Fruit fly (Drosophila melanogaster): Measurements from ENCODE around the gene CG33725.
A peak's percentile ranks its signal among the peaks of the same experiment; 100 is the strongest.

CG33725 gene

dm6 chr3L:12444040-12444439 is 38.4 kb upstream of the CG33725 start (continued):
- TF ChIP-seq CG12104 (GFP tag; optimal IDR thresholded peaks at IDR 0.05), result peak; percentile 17
- peak; percentile 19 for TF ChIP-seq sens (GFP tag)
- no peak for TF ChIP-seq crol (GFP tag; IDR thresholded peaks at IDR 0.05)
- TF ChIP-seq pita (GFP tag; optimal IDR thresholded peaks at IDR 0.05), result no peak
- peak; percentile 67 for TF ChIP-seq CG15696 (tag; optimal IDR thresholded peaks at IDR 0.05)
- peak; percentile 62 for TF ChIP-seq CG18262 (tag; optimal IDR thresholded peaks at IDR 0.05)
- TF ChIP-seq CG15479 (GFP tag; optimal IDR thresholded peaks at IDR 0.05), result peak; percentile 13
- TF ChIP-seq grau (tag; optimal IDR thresholded peaks at IDR 0.05), result peak; percentile 7
- TF ChIP-seq CG18619 (GFP tag; optimal IDR thresholded peaks at IDR 0.05), result no peak
- TF ChIP-seq CG8290 (GFP tag; optimal IDR thresholded peaks at IDR 0.05), result no peak
- TF ChIP-seq CG8290 (tag; optimal IDR thresholded peaks at IDR 0.05), result no peak
- peak; percentile 68 for TF ChIP-seq zf30C (GFP tag; optimal IDR thresholded peaks at IDR 0.05)
- no peak for TF ChIP-seq CG30431 (GFP tag; optimal IDR thresholded peaks at IDR 0.05)
- peak; percentile 33 for TF ChIP-seq CG17829 (tag; optimal IDR thresholded peaks at IDR 0.05)
- peak in 1 of 2 experiments; percentile 22 for TF ChIP-seq bsh (GFP tag; optimal IDR thresholded peaks at IDR 0.05)
- peak; percentile 22; the same call in 1 of the 3 replicates for TF ChIP-seq row (GFP tag; IDR thresholded peaks at IDR 0.05)
- peak; percentile 69 for TF ChIP-seq CG2712 (tag; optimal IDR thresholded peaks at IDR 0.05)
- TF ChIP-seq lola (GFP tag; optimal IDR thresholded peaks at IDR 0.05), result peak in 1 of 3 experiments; percentile 66
- no peak for TF ChIP-seq CG9876 (GFP tag; optimal IDR thresholded peaks at IDR 0.05)
- no peak for TF ChIP-seq Mad (GFP tag; optimal IDR thresholded peaks at IDR 0.05)
- no peak for TF ChIP-seq HHEX (GFP tag; optimal IDR thresholded peaks at IDR 0.05)
- peak; percentile 39; the same call in 1 of the 2 replicates for TF ChIP-seq Xrp1 (GFP tag; IDR thresholded peaks at IDR 0.05)
- no peak for TF ChIP-seq Ptx1 (GFP tag; IDR thresholded peaks at IDR 0.05)
- no peak for TF ChIP-seq D (optimal IDR thresholded peaks at IDR 0.05)
- TF ChIP-seq D (GFP tag; optimal IDR thresholded peaks at IDR 0.05), result peak; percentile 72
- TF ChIP-seq CG10979 (tag; optimal IDR thresholded peaks at IDR 0.05), result peak; percentile 83
- no peak for TF ChIP-seq prd (optimal IDR thresholded peaks at IDR 0.05)
- 0 out of 3 replicates have a peak, but pooled peaks have one; percentile 13 for TF ChIP-seq prd (GFP tag; IDR thresholded peaks at IDR 0.05)
- TF ChIP-seq CG10209 (GFP tag; optimal IDR thresholded peaks at IDR 0.05), result peak; percentile 6
- TF ChIP-seq CG15269 (tag; optimal IDR thresholded peaks at IDR 0.05), result no peak
- TF ChIP-seq NFAT (GFP tag; IDR thresholded peaks at IDR 0.05), result no peak
- no peak for TF ChIP-seq bab2 (GFP tag; optimal IDR thresholded peaks at IDR 0.05)
- TF ChIP-seq gem (tag; optimal IDR thresholded peaks at IDR 0.05), result peak; percentile 37
- TF ChIP-seq cato (GFP tag; optimal IDR thresholded peaks at IDR 0.05; ENCODE audit: borderline replicate concordance), result no peak
- no peak for TF ChIP-seq CG17912 (GFP tag; optimal IDR thresholded peaks at IDR 0.05)
- TF ChIP-seq zen (tag; optimal IDR thresholded peaks at IDR 0.05), result peak; percentile 46
- TF ChIP-seq pros (GFP tag; optimal IDR thresholded peaks at IDR 0.05), result no peak
- no peak for TF ChIP-seq Aef1 (GFP tag; IDR thresholded peaks at IDR 0.05)
- TF ChIP-seq ara (GFP tag; IDR thresholded peaks at IDR 0.05), result 0 out of 2 replicates have a peak, but pooled peaks have one; percentile 35
- TF ChIP-seq CG14014 (GFP tag; IDR thresholded peaks at IDR 0.05), result no peak
- no peak for TF ChIP-seq CG1792 (GFP tag; optimal IDR thresholded peaks at IDR 0.05)
- no peak for TF ChIP-seq tna (GFP tag; IDR thresholded peaks at IDR 0.05; ENCODE audit: partially characterized antibody)
- no peak for TF ChIP-seq GATAe (GFP tag; conservative IDR thresholded peaks at IDR 0.05)
- TF ChIP-seq dysf (GFP tag; IDR thresholded peaks at IDR 0.05), result no peak
- TF ChIP-seq kni (GFP tag; optimal IDR thresholded peaks at IDR 0.05), result no peak
- peak; percentile 21 for TF ChIP-seq CG16815 (GFP tag; optimal IDR thresholded peaks at IDR 0.05)
- no peak for TF ChIP-seq Med (GFP tag)
- peak; percentile 14 for TF ChIP-seq CG4820 (GFP tag; optimal IDR thresholded peaks at IDR 0.05)
- TF ChIP-seq wdn (GFP tag; IDR thresholded peaks at IDR 0.05), result no peak
- TF ChIP-seq CoRest (tag; optimal IDR thresholded peaks at IDR 0.05), result peak; percentile 5
- no peak for TF ChIP-seq CG17186 (GFP tag; optimal IDR thresholded peaks at IDR 0.05)
- TF ChIP-seq chm (GFP tag; IDR thresholded peaks at IDR 0.05), result no peak
